Fruit fly (Drosophila melanogaster) S2 (cell line): ENCODE measurements around the gene TyrR.

Source experiments
- CG8478 ChIP-seq: fragments of >200 bp; optimal IDR thresholded peaks from 2 replicates; lab custom pipeline; 2018
- CTCF ChIP-seq, 2 experiments: fragments of >200 bp; optimal IDR thresholded peaks; 2 replicates each; lab custom pipeline; 2018

DNA sequence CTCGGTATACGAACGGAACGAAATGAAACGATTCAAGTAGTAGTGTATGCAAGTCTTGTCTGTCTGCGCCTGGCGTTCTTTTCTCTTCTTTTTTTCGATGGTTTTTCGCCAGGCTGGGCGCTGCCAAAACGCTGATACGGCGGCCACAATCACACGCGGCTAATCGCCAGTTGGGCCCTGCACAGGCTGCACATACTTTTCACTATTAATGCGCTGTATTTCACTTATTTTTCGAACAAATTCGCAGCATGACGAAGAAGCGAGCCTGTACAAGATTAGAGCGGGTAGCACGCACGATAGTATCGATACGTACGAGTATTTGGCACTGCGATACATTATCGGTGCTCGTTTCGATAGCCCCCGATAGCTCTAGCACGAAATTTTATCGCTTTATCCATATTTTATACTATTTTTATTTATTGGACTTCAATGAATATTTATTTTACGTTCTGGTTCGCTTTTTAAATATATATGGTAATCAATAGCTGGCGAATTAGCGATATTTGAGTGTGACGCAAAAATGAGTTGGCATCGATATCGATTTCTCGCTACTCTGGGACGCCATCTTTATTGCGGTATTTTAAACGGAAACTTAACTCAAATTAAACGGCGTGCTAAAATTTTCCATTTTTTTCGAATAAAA, 44.8 kb downstream of the TyrR start, which contains the start of gene osa:
- no peak for TF ChIP-seq CG8478
- peak in 1 of 2 experiments; percentile 13 for TF ChIP-seq CTCF (optimal IDR thresholded peaks at IDR 0.05; lab: Kevin White, UChicago)
